Worm (Caenorhabditis elegans) whole organism, late embryonic: ENCODE results near the gene nhr-44.

Source experiments
- nhr-232 ChIP-seq: sonication (generic microtip); optimal IDR thresholded peaks from 2 replicates; lab custom pipeline; 2016; ENCODE audit warnings: missing genetic modification characterization, missing compliant biosample characterization
- pqm-1 ChIP-seq: sonication (generic microtip); optimal IDR thresholded peaks from 2 replicates; lab custom pipeline; 2016; ENCODE audit warnings: missing genetic modification characterization, missing compliant biosample characterization
- unc-3 ChIP-seq, 2 experiments: fragments of 200-800 bp in 1 of 2; sonication (Bioruptor generic) in 1 of 2; sonication (generic microtip) in 1 of 2; conservative IDR thresholded peaks in 1 of 2; optimal IDR thresholded peaks in 1 of 2; 2 replicates each; pipeline versions ENCODE4 v1.3.6 to Lab custom; 2016 to 2022; ENCODE audit warnings: missing compliant biosample characterization in 2 of 2, missing genetic modification characterization in 2 of 2, missing genetic modification reagents in 1 of 2

DNA sequence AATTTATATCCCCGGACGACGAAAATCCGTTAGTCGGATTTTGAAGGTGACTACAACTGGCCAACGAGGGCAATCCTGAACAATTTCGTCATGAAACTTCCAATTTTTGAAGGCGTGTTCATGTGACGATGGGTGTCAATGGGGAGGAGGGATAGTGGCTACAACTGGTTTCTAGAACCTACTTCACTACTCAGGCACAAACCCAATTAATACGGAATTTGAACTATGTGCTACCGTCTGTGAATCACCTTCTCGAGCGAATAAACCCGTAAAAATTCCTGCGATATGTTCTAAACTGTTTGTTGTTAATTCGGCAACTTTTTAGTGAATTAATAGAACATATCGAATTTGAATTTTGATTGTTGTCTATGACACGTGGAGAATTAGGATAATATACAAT lies 36.2 kb downstream of the nhr-44 start:
- TF ChIP-seq unc-3 (GFP tag; conservative IDR thresholded peaks at IDR 0.05; lab: Robert Waterston, UW) (no peak), unc-3 (tag; optimal IDR thresholded peaks at IDR 0.05; lab: Kevin White, UChicago) (no peak), nhr-232 (tag; lab: Kevin White, UChicago) (no peak), pqm-1 (tag; lab: Kevin White, UChicago) (no peak)
